Fruit fly (Drosophila melanogaster) whole organism, adult: ENCODE data around the gene CG6271.

Source experiments
- CG14711 ChIP-seq: fragments of 200-800 bp; sonication (Bioruptor generic); optimal IDR thresholded peaks from 2 replicates; lab custom pipeline; 2018; ENCODE audit warnings: missing biosample characterization, mild to moderate bottlenecking, missing genetic modification characterization, moderate library complexity
- CG1620 ChIP-seq: fragments of 200-800 bp; sonication (Bioruptor generic); optimal IDR thresholded peaks from 2 replicates; lab custom pipeline; 2016; ENCODE audit warnings: missing biosample characterization, missing genetic modification characterization
- CG7045 ChIP-seq: fragments of 200-800 bp; sonication (Bioruptor generic); optimal IDR thresholded peaks from 2 replicates; lab custom pipeline; 2017; ENCODE audit warnings: missing biosample characterization, mild to moderate bottlenecking, missing genetic modification characterization
- Crg-1 ChIP-seq: fragments of 200-800 bp; sonication (Bioruptor generic); optimal IDR thresholded peaks from 2 replicates; lab custom pipeline; 2016; ENCODE audit warnings: missing biosample characterization, missing genetic modification characterization
- cnc ChIP-seq, 2 experiments: fragments of >200 bp; optimal IDR thresholded peaks; 2 replicates each; lab custom pipeline; 2017
- kay ChIP-seq: fragments of 200-800 bp; sonication (Bioruptor generic); peaks from one replicate; lab custom pipeline; 2016; ENCODE audit warnings: missing biosample characterization, missing genetic modification characterization, borderline replicate concordance
- tj ChIP-seq: fragments of 200-800 bp; sonication (Bioruptor generic); optimal IDR thresholded peaks from 3 replicates; lab custom pipeline; 2017; ENCODE audit warnings: missing biosample characterization, mild to moderate bottlenecking, missing genetic modification characterization, moderate library complexity

DNA sequence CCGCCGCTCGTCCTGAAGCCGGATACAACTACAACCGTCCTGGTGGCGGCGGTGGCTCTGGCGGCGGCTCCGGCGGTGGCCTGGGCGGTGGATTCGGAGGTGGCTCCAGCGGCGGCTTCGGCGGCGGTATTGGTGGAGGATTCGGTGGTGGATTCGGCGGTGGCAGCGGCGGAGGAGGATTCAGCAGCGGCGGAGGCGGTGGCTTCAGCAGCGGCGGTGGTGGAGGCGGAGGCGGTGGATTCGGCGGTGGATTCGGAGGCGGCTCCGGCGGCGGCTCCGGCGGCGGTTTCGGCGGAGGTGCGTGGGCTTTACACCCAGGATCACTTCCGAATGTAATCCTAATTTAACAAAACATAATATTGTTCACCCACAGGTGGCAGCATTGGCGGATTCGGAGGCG, 23.6 kb upstream of the CG6271 start:
- no peak for TF ChIP-seq CG14711 (tag; lab: Kevin White, UChicago)
- TF ChIP-seq CG7045 (GFP tag; lab: Kevin White, UChicago): no peak
- no peak for TF ChIP-seq kay (GFP tag; lab: Kevin White, UChicago)
- no peak for TF ChIP-seq CG1620 (GFP tag; lab: Kevin White, UChicago)
- no peak for TF ChIP-seq cnc (optimal IDR thresholded peaks at IDR 0.05; lab: Kevin White, UChicago)
- TF ChIP-seq tj (GFP tag; lab: Kevin White, UChicago): no peak
- TF ChIP-seq Crg-1 (GFP tag; lab: Kevin White, UChicago): no peak
